Fruit fly (Drosophila melanogaster) S2 (cell line): ENCODE data around the gene app.

Experiments
- CG8478 ChIP-seq: fragments of >200 bp; optimal IDR thresholded peaks from 2 replicates; lab custom pipeline; 2018
- CTCF ChIP-seq, 2 experiments: fragments of >200 bp; optimal IDR thresholded peaks; 2 replicates each; lab custom pipeline; 2018

- TF ChIP-seq CG8478 (lab: Kevin White, UChicago) (no peak), CTCF (optimal IDR thresholded peaks at IDR 0.05; lab: Kevin White, UChicago) (no peak)
Observed at dm6 chr3L:12289664-12290063, 23.0 kb upstream of the app start.
